Worm (Caenorhabditis elegans): Measurements from ENCODE around the gene cyh-1.

ce11 chrII:3528256-3528655 lies 23.4 kb downstream of the cyh-1 start, which contains the start of gene ncs-6:
- no peak for TF ChIP-seq nhr-41 (GFP tag; IDR thresholded peaks at IDR 0.05)
- TF ChIP-seq fos-1 (tag; optimal IDR thresholded peaks at IDR 0.05) = no peak
- no peak for TF ChIP-seq jun-1 (tag; optimal IDR thresholded peaks at IDR 0.05)
